Fruit fly (Drosophila melanogaster) whole organism, embryonic: Measurements from ENCODE around the gene CG13033.

Source experiments
- Bgb ChIP-seq: fragments of 200-800 bp; sonication (Bioruptor generic); IDR thresholded peaks from 2 replicates; pipeline ENCODE4 v1.3.6; 2022; ENCODE audit warnings: missing biosample characterization, missing genetic modification characterization; ENCODE audit not compliant: partially characterized antibody
- CG1024 ChIP-seq: fragments of 200-800 bp; sonication (Bioruptor generic); IDR thresholded peaks from 2 replicates; pipeline ENCODE4 v1.3.6; 2022; ENCODE audit warnings: missing biosample characterization, missing genetic modification characterization
- CG10321 ChIP-seq: fragments of 200-800 bp; sonication (Bioruptor generic); IDR thresholded peaks from 2 replicates; pipeline ENCODE4 v1.3.6; 2022; ENCODE audit warnings: missing biosample characterization, missing genetic modification characterization
- CG10462 ChIP-seq: fragments of 200-800 bp; sonication (Bioruptor generic); optimal IDR thresholded peaks from 2 replicates; lab custom pipeline; 2016; ENCODE audit warnings: missing biosample characterization, missing genetic modification characterization
- CG13775 ChIP-seq: fragments of 200-800 bp; sonication (Bioruptor generic); optimal IDR thresholded peaks from 3 replicates; lab custom pipeline; 2017; ENCODE audit warnings: missing biosample characterization, mild to moderate bottlenecking, missing genetic modification characterization
- CG14860 ChIP-seq: fragments of 200-800 bp; sonication (Bioruptor generic); IDR thresholded peaks from 3 replicates; pipeline ENCODE4 v1.3.6; 2022; ENCODE audit warnings: missing biosample characterization, missing genetic modification characterization; ENCODE audit not compliant: partially characterized antibody
- CG14965 ChIP-seq: fragments of 200-800 bp; sonication (Bioruptor generic); optimal IDR thresholded peaks from 2 replicates; lab custom pipeline; 2016; ENCODE audit warnings: missing biosample characterization, missing genetic modification characterization, borderline replicate concordance
- CG15479 ChIP-seq: fragments of 200-800 bp; sonication (Bioruptor generic); optimal IDR thresholded peaks from 3 replicates; lab custom pipeline; 2019; ENCODE audit warnings: missing biosample characterization, mild to moderate bottlenecking, missing genetic modification characterization, moderate library complexity
- CG1603 ChIP-seq: fragments of 200-800 bp; sonication (Bioruptor generic); optimal IDR thresholded peaks from 2 replicates; lab custom pipeline; 2019; ENCODE audit warnings: missing biosample characterization, mild to moderate bottlenecking, missing genetic modification characterization, moderate library complexity
- CG1832 ChIP-seq: fragments of 200-800 bp; sonication (Bioruptor generic); optimal IDR thresholded peaks from 2 replicates; lab custom pipeline; 2017; ENCODE audit warnings: missing biosample characterization, mild to moderate bottlenecking, missing genetic modification characterization, inconsistent platforms
- CG2116 ChIP-seq: fragments of 200-800 bp; sonication (Bioruptor generic); optimal IDR thresholded peaks from 3 replicates; lab custom pipeline; 2018; ENCODE audit warnings: missing biosample characterization, mild to moderate bottlenecking, missing genetic modification characterization
- CG6175 ChIP-seq: fragments of 200-800 bp; sonication (Bioruptor generic); IDR thresholded peaks from 3 replicates; pipeline ENCODE4 v1.3.6; 2022; ENCODE audit warnings: missing biosample characterization, missing genetic modification characterization
- CG6854 ChIP-seq: fragments of 200-800 bp; sonication (Bioruptor generic); optimal IDR thresholded peaks from 3 replicates; lab custom pipeline; 2017; ENCODE audit warnings: missing biosample characterization, mild to moderate bottlenecking, missing genetic modification characterization
- CG7745 ChIP-seq: fragments of 200-800 bp; sonication (Bioruptor generic); optimal IDR thresholded peaks from 2 replicates; lab custom pipeline; 2018; ENCODE audit warnings: missing biosample characterization, mild to moderate bottlenecking, missing genetic modification characterization, moderate library complexity
- CG7963 ChIP-seq: fragments of 200-800 bp; sonication (Bioruptor generic); IDR thresholded peaks from 3 replicates; pipeline ENCODE4 v1.3.6; 2022; ENCODE audit warnings: missing biosample characterization, missing genetic modification characterization; ENCODE audit not compliant: partially characterized antibody
- CG7987 ChIP-seq: fragments of 200-800 bp; sonication (Bioruptor generic); optimal IDR thresholded peaks from 2 replicates; lab custom pipeline; 2018; ENCODE audit warnings: missing biosample characterization, mild to moderate bottlenecking, missing genetic modification characterization, moderate library complexity
- CG8089 ChIP-seq: fragments of 200-800 bp; sonication (Bioruptor generic); optimal IDR thresholded peaks from 3 replicates; lab custom pipeline; 2016; ENCODE audit warnings: missing biosample characterization, missing genetic modification characterization
- CTCF ChIP-seq: fragments of 200-800 bp; sonication (Bioruptor generic); optimal IDR thresholded peaks from 2 replicates; lab custom pipeline; 2017; ENCODE audit warnings: missing biosample characterization, mild to moderate bottlenecking, missing genetic modification characterization, moderate library complexity
- Dbx ChIP-seq: fragments of 200-800 bp; sonication (Bioruptor generic); IDR thresholded peaks from 3 replicates; pipeline ENCODE4 v1.3.6; 2022; ENCODE audit warnings: missing biosample characterization, missing genetic modification characterization
- Deaf1 ChIP-seq: fragments of 200-800 bp; optimal IDR thresholded peaks from 3 replicates; lab custom pipeline; 2019; ENCODE audit warnings: missing biosample characterization, mild to moderate bottlenecking, missing genetic modification characterization, moderate library complexity
- Dll ChIP-seq: fragments of 200-800 bp; sonication (Bioruptor generic); IDR thresholded peaks from 4 replicates; pipeline ENCODE4 v1.3.6; 2022; ENCODE audit warnings: missing biosample characterization, missing genetic modification characterization; ENCODE audit not compliant: partially characterized antibody
- Drgx ChIP-seq: fragments of 200-800 bp; sonication (Bioruptor generic); IDR thresholded peaks from 2 replicates; pipeline ENCODE4 v1.3.6; 2022; ENCODE audit warnings: missing biosample characterization, missing genetic modification characterization
- E2f2 ChIP-seq: fragments of 200-800 bp; sonication (Bioruptor generic); IDR thresholded peaks from 2 replicates; pipeline ENCODE4 v1.3.6; 2022; ENCODE audit warnings: missing biosample characterization, missing genetic modification characterization
- ERR ChIP-seq: fragments of 200-800 bp; sonication (Bioruptor generic); optimal IDR thresholded peaks from 2 replicates; lab custom pipeline; 2016; ENCODE audit warnings: missing biosample characterization, missing genetic modification characterization
- Jarid2 ChIP-seq: fragments of 200-800 bp; sonication (Bioruptor generic); optimal IDR thresholded peaks from 3 replicates; lab custom pipeline; 2017; ENCODE audit warnings: mild to moderate bottlenecking, missing biosample characterization, missing genetic modification reagents, missing genetic modification characterization
- Lhr ChIP-seq: fragments of 200-800 bp; sonication (Bioruptor generic); optimal IDR thresholded peaks from 3 replicates; lab custom pipeline; 2017; ENCODE audit warnings: mild to moderate bottlenecking, missing biosample characterization, missing genetic modification reagents, missing genetic modification characterization
- Max ChIP-seq: fragments of 200-800 bp; sonication (Bioruptor generic); optimal IDR thresholded peaks from 2 replicates; lab custom pipeline; 2016; ENCODE audit warnings: missing biosample characterization, mild to moderate bottlenecking, missing genetic modification characterization
- Optix ChIP-seq: fragments of 200-800 bp; sonication (Bioruptor generic); IDR thresholded peaks from 3 replicates; pipeline ENCODE4 v1.3.6; 2022; ENCODE audit warnings: missing biosample characterization, missing genetic modification characterization
- Poxn ChIP-seq: fragments of 200-800 bp; sonication (Bioruptor generic); IDR thresholded peaks from 2 replicates; pipeline ENCODE4 v1.3.6; 2022; ENCODE audit warnings: missing biosample characterization, missing genetic modification characterization
- Ravus ChIP-seq: fragments of 200-800 bp; sonication (Bioruptor generic); IDR thresholded peaks from 2 replicates; pipeline ENCODE4 v1.3.6; 2022; ENCODE audit warnings: missing biosample characterization, missing genetic modification characterization
- ab ChIP-seq: fragments of 200-800 bp; sonication (Bioruptor generic); optimal IDR thresholded peaks from 2 replicates; lab custom pipeline; 2016; ENCODE audit warnings: missing biosample characterization, missing genetic modification characterization
- abd-A ChIP-seq: fragments of 200-800 bp; sonication (Bioruptor generic); optimal IDR thresholded peaks from 3 replicates; lab custom pipeline; 2019; ENCODE audit warnings: missing biosample characterization, mild to moderate bottlenecking, missing genetic modification characterization, moderate library complexity
- az2 ChIP-seq: fragments of 200-800 bp; sonication (Bioruptor generic); optimal IDR thresholded peaks from 3 replicates; lab custom pipeline; 2016; ENCODE audit warnings: missing biosample characterization, missing genetic modification characterization
- chn ChIP-seq: fragments of 200-800 bp; sonication (Bioruptor generic); optimal IDR thresholded peaks from 2 replicates; lab custom pipeline; 2016; ENCODE audit warnings: missing biosample characterization, missing genetic modification characterization
- crc ChIP-seq: fragments of 200-800 bp; sonication (Bioruptor generic); optimal IDR thresholded peaks from 2 replicates; lab custom pipeline; 2016; ENCODE audit warnings: missing biosample characterization, missing genetic modification characterization
- ems ChIP-seq: fragments of 200-800 bp; sonication (Bioruptor generic); optimal IDR thresholded peaks from 3 replicates; lab custom pipeline; 2016; ENCODE audit warnings: missing biosample characterization, missing genetic modification characterization
- exex ChIP-seq: fragments of 200-800 bp; sonication (Bioruptor generic); optimal IDR thresholded peaks from 4 replicates; lab custom pipeline; 2018; ENCODE audit warnings: missing biosample characterization, mild to moderate bottlenecking, missing genetic modification characterization, moderate library complexity
- fd3F ChIP-seq: fragments of 200-800 bp; sonication (Bioruptor generic); optimal IDR thresholded peaks from 2 replicates; lab custom pipeline; 2018; ENCODE audit warnings: missing biosample characterization, mild to moderate bottlenecking, missing genetic modification characterization, moderate library complexity
- fd64A ChIP-seq: fragments of 200-800 bp; sonication (Bioruptor generic); optimal IDR thresholded peaks from 3 replicates; lab custom pipeline; 2018; ENCODE audit warnings: missing biosample characterization, mild to moderate bottlenecking, missing genetic modification characterization
- fru ChIP-seq: fragments of >200 bp; optimal IDR thresholded peaks from 2 replicates; lab custom pipeline; 2017
- h ChIP-seq: fragments of >200 bp; optimal IDR thresholded peaks from 2 replicates; lab custom pipeline; 2017
- hb ChIP-seq: fragments of 200-800 bp; sonication (Bioruptor generic); IDR thresholded peaks from 3 replicates; pipeline ENCODE4 v1.3.6; 2022; ENCODE audit warnings: missing biosample characterization, missing genetic modification characterization; ENCODE audit not compliant: partially characterized antibody
- hbn ChIP-seq: fragments of 200-800 bp; sonication (Bioruptor generic); IDR thresholded peaks from 2 replicates; pipeline ENCODE4 v1.3.6; 2022; ENCODE audit warnings: missing biosample characterization, missing genetic modification characterization; ENCODE audit not compliant: partially characterized antibody
- jing ChIP-seq: fragments of 200-800 bp; sonication (Bioruptor generic); optimal IDR thresholded peaks from 2 replicates; lab custom pipeline; 2018; ENCODE audit warnings: missing biosample characterization, mild to moderate bottlenecking, missing genetic modification characterization
- jumu ChIP-seq: fragments of 200-800 bp; sonication (Bioruptor generic); optimal IDR thresholded peaks from 3 replicates; lab custom pipeline; 2016; ENCODE audit warnings: missing biosample characterization, missing genetic modification characterization
- maf-S ChIP-seq: fragments of 200-800 bp; sonication (Bioruptor generic); optimal IDR thresholded peaks from 2 replicates; lab custom pipeline; 2016; ENCODE audit warnings: missing biosample characterization, missing genetic modification characterization
- salm ChIP-seq: fragments of 200-800 bp; sonication (Bioruptor generic); optimal IDR thresholded peaks from 2 replicates; lab custom pipeline; 2018; ENCODE audit warnings: missing biosample characterization, mild to moderate bottlenecking, missing genetic modification characterization
- schlank ChIP-seq: fragments of 200-800 bp; sonication (Bioruptor generic); optimal IDR thresholded peaks from 2 replicates; lab custom pipeline; 2018; ENCODE audit warnings: missing biosample characterization, mild to moderate bottlenecking, missing genetic modification characterization
- scrt ChIP-seq: fragments of 200-800 bp; sonication (Bioruptor generic); optimal IDR thresholded peaks from 2 replicates; lab custom pipeline; 2018; ENCODE audit warnings: missing biosample characterization, mild to moderate bottlenecking, missing genetic modification characterization, moderate library complexity
- ttk ChIP-seq: fragments of 200-800 bp; sonication (Bioruptor generic); IDR thresholded peaks from 2 replicates; pipeline ENCODE4 v2.1.2; 2022; ENCODE audit warnings: missing biosample characterization, missing genetic modification characterization
- tup ChIP-seq: fragments of 200-800 bp; sonication (Bioruptor generic); optimal IDR thresholded peaks from 2 replicates; lab custom pipeline; 2016; ENCODE audit warnings: missing biosample characterization, mild to moderate bottlenecking, missing genetic modification characterization, moderate library complexity
- unpg ChIP-seq: fragments of 200-800 bp; sonication (Bioruptor generic); optimal IDR thresholded peaks from 3 replicates; lab custom pipeline; 2018; ENCODE audit warnings: missing biosample characterization, mild to moderate bottlenecking, missing genetic modification characterization, moderate library complexity

Gene CG13033

DNA sequence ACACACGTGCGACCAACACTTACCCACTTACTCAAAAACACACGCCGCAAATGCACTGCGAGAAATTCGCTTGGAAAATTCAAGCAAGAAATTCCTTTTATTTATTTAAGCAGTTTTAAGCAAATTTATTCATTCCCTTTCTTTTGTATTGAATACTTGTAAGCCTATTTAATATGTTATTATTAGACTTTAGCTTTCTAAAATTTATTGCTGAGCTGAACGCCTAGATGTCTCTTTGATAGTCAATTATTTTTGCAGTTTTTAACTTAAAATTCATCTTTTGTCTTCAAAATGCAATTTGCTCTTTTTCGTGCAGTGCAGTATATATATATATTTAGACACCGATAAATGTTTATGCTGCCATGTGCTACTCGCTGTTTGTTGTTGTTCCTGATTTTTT lies 11.5 kb downstream of the CG13033 start (continued):
- TF ChIP-seq Dll (no peak), fd64A (GFP tag; lab: Kevin White, UChicago) (peak; percentile 19), fru (lab: Kevin White, UChicago) (no peak), maf-S (peak; percentile 52), exex (tag; lab: Kevin White, UChicago) (peak; percentile 25), CG10462 (GFP tag; lab: Kevin White, UChicago) (peak; percentile 67), h (no peak), Max (GFP tag; lab: Kevin White, UChicago) (peak; percentile 80), schlank (tag; lab: Kevin White, UChicago) (peak; percentile 38), Ravus (GFP tag; lab: Robert Waterston, UW) (peak; percentile 23), CG1603 (tag; lab: Kevin White, UChicago) (no peak), Bgb (GFP tag; lab: Robert Waterston, UW) (no peak), Deaf1 (peak; percentile 66), CG7987 (GFP tag; lab: Kevin White, UChicago) (no peak), CG10321 (GFP tag; lab: Robert Waterston, UW) (no peak), CG14860 (GFP tag; lab: Robert Waterston, UW) (no peak), chn (GFP tag; lab: Kevin White, UChicago) (peak; percentile 58), CG15479 (GFP tag; lab: Kevin White, UChicago) (no peak), abd-A (peak; percentile 37), az2 (GFP tag; lab: Kevin White, UChicago) (peak; percentile 81), CG13775 (GFP tag; lab: Kevin White, UChicago) (peak; percentile 79), CG8089 (peak; percentile 63), ems (GFP tag; lab: Kevin White, UChicago) (peak; percentile 49), CG7963 (GFP tag; lab: Robert Waterston, UW) (no peak), ttk (GFP tag; lab: Robert Waterston, UW) (peak; percentile 44; the same call in 1 of the 2 replicates), scrt (peak; percentile 70), hbn (no peak), CG1024 (GFP tag; lab: Robert Waterston, UW) (no peak), CTCF (peak; percentile 17), CG2116 (GFP tag; lab: Kevin White, UChicago) (peak; percentile 22), E2f2 (GFP tag; lab: Robert Waterston, UW) (peak; percentile 47; the same call in 1 of the 2 replicates), Lhr (GFP tag; lab: Kevin White, UChicago) (peak; percentile 27), crc (no peak), Dbx (GFP tag; lab: Robert Waterston, UW) (peak; percentile 64; the same call in 2 of the 3 replicates), ERR (no peak), Optix (GFP tag; lab: Robert Waterston, UW) (no peak), jumu (GFP tag; lab: Kevin White, UChicago) (peak; percentile 67), hb (GFP tag; lab: Robert Waterston, UW) (no peak), Drgx (GFP tag; lab: Robert Waterston, UW) (no peak), tup (no peak), CG14965 (peak; percentile 1), salm (tag; lab: Kevin White, UChicago) (peak; percentile 63), CG1832 (GFP tag; lab: Kevin White, UChicago) (no peak), fd3F (GFP tag; lab: Kevin White, UChicago) (peak; percentile 79), jing (peak; percentile 60), Poxn (GFP tag; lab: Robert Waterston, UW) (0 out of 2 replicates have a peak, but pooled peaks have one; percentile 15), Jarid2 (GFP tag; lab: Kevin White, UChicago) (peak; percentile 27), CG6854 (GFP tag; lab: Kevin White, UChicago) (peak; percentile 42), CG6175 (GFP tag; lab: Robert Waterston, UW) (0 out of 3 replicates have a peak, but pooled peaks have one; percentile 34), CG7745 (tag; lab: Kevin White, UChicago) (no peak), unpg (GFP tag; lab: Kevin White, UChicago) (peak; percentile 86), ab (GFP tag; lab: Kevin White, UChicago) (peak; percentile 62)
